Fruit fly (Drosophila melanogaster) whole organism, embryonic: Measurements from ENCODE around the gene CG43318.

Experiments
- BEAF-32 ChIP-seq: fragments of 200-800 bp; sonication (Bioruptor generic); optimal IDR thresholded peaks from 3 replicates; lab custom pipeline; 2017; ENCODE audit warnings: missing biosample characterization, missing genetic modification characterization, mild to moderate bottlenecking, moderate library complexity, missing genetic modification reagents
- CG10462 ChIP-seq: fragments of 200-800 bp; sonication (Bioruptor generic); optimal IDR thresholded peaks from 2 replicates; lab custom pipeline; 2016; ENCODE audit warnings: missing biosample characterization, missing genetic modification characterization
- CG13287 ChIP-seq: fragments of 200-800 bp; sonication (Bioruptor generic); IDR thresholded peaks from 2 replicates; pipeline ENCODE4 v1.3.6; 2022; ENCODE audit warnings: missing biosample characterization, missing genetic modification characterization; ENCODE audit not compliant: partially characterized antibody
- CG14860 ChIP-seq: fragments of 200-800 bp; sonication (Bioruptor generic); IDR thresholded peaks from 3 replicates; pipeline ENCODE4 v1.3.6; 2022; ENCODE audit warnings: missing biosample characterization, missing genetic modification characterization; ENCODE audit not compliant: partially characterized antibody
- CG15269 ChIP-seq: fragments of 200-800 bp; sonication (Bioruptor generic); optimal IDR thresholded peaks from 2 replicates; lab custom pipeline; 2018; ENCODE audit warnings: missing biosample characterization, mild to moderate bottlenecking, missing genetic modification characterization, moderate library complexity
- CG3838 ChIP-seq: fragments of 200-800 bp; sonication (Bioruptor generic); optimal IDR thresholded peaks from 3 replicates; lab custom pipeline; 2016; ENCODE audit warnings: missing biosample characterization, missing genetic modification characterization
- CG6791 ChIP-seq: fragments of 200-800 bp; sonication (Bioruptor generic); IDR thresholded peaks from 3 replicates; pipeline ENCODE4 v1.3.6; 2022; ENCODE audit warnings: missing biosample characterization, missing genetic modification characterization; ENCODE audit not compliant: partially characterized antibody
- CG8388 ChIP-seq: fragments of 200-800 bp; sonication (Bioruptor generic); optimal IDR thresholded peaks from 2 replicates; lab custom pipeline; 2019; ENCODE audit warnings: missing biosample characterization, mild to moderate bottlenecking, missing genetic modification characterization, moderate library complexity
- CG8478 ChIP-seq: fragments of >200 bp; optimal IDR thresholded peaks from 2 replicates; lab custom pipeline; 2018
- D ChIP-seq, 2 experiments: fragments of 200-800 bp in 1 of 2; fragments of >200 bp in 1 of 2; sonication (Bioruptor generic) in 1 of 2; optimal IDR thresholded peaks; 2 replicates in 1 of 2; 3 replicates in 1 of 2; lab custom pipeline; 2017; ENCODE audit warnings: mild to moderate bottlenecking in 1 of 2, missing biosample characterization in 1 of 2, missing genetic modification characterization in 1 of 2, missing genetic modification reagents in 1 of 2
- Doc3 ChIP-seq: fragments of 200-800 bp; sonication (Bioruptor generic); IDR thresholded peaks from 3 replicates; pipeline ENCODE4 v1.3.6; 2022; ENCODE audit warnings: missing biosample characterization, missing genetic modification characterization; ENCODE audit not compliant: partially characterized antibody
- Dp ChIP-seq: fragments of 200-800 bp; sonication (Bioruptor generic); optimal IDR thresholded peaks from 2 replicates; lab custom pipeline; 2018; ENCODE audit warnings: missing biosample characterization, mild to moderate bottlenecking, missing genetic modification characterization, moderate library complexity
- Dref ChIP-seq: fragments of 200-800 bp; sonication (Bioruptor generic); IDR thresholded peaks from 2 replicates; pipeline ENCODE4 v1.3.6; 2022; ENCODE audit warnings: missing biosample characterization, missing genetic modification characterization
- E2f1 ChIP-seq: fragments of 200-800 bp; sonication (Bioruptor generic); IDR thresholded peaks from 2 replicates; pipeline ENCODE4 v1.3.6; 2022; ENCODE audit warnings: missing biosample characterization, missing genetic modification characterization
- E2f2 ChIP-seq: fragments of 200-800 bp; sonication (Bioruptor generic); IDR thresholded peaks from 2 replicates; pipeline ENCODE4 v1.3.6; 2022; ENCODE audit warnings: missing biosample characterization, missing genetic modification characterization
- HLH4C ChIP-seq: fragments of 200-800 bp; sonication (Bioruptor generic); IDR thresholded peaks from 3 replicates; pipeline ENCODE4 v1.3.6; 2022; ENCODE audit warnings: missing biosample characterization, missing genetic modification characterization; ENCODE audit not compliant: partially characterized antibody
- Hand ChIP-seq: fragments of 200-800 bp; sonication (Bioruptor generic); optimal IDR thresholded peaks from 2 replicates; lab custom pipeline; 2017; ENCODE audit warnings: mild to moderate bottlenecking, missing biosample characterization, missing genetic modification reagents, missing genetic modification characterization
- Hmr ChIP-seq: fragments of 200-800 bp; sonication (Bioruptor generic); optimal IDR thresholded peaks from 3 replicates; lab custom pipeline; 2017; ENCODE audit warnings: mild to moderate bottlenecking, missing biosample characterization, missing genetic modification reagents, missing genetic modification characterization
- Hsf ChIP-seq: fragments of 200-800 bp; sonication (Bioruptor generic); optimal IDR thresholded peaks from 3 replicates; lab custom pipeline; 2016; ENCODE audit warnings: missing biosample characterization, missing genetic modification characterization
- Kr ChIP-seq: fragments of 200-800 bp; sonication (Bioruptor generic); optimal IDR thresholded peaks from 2 replicates; lab custom pipeline; 2017; ENCODE audit warnings: missing biosample characterization, mild to moderate bottlenecking, missing genetic modification characterization
- MBD-R2 ChIP-seq: fragments of 200-800 bp; sonication (Bioruptor generic); IDR thresholded peaks from 2 replicates; pipeline ENCODE4 v1.3.6; 2022; ENCODE audit warnings: missing biosample characterization, missing genetic modification characterization
- Nf-YB ChIP-seq: fragments of 200-800 bp; sonication (Bioruptor generic); optimal IDR thresholded peaks from 3 replicates; lab custom pipeline; 2019; ENCODE audit warnings: missing biosample characterization, mild to moderate bottlenecking, missing genetic modification characterization, moderate library complexity
- Sin3A ChIP-seq: fragments of >200 bp; optimal IDR thresholded peaks from 2 replicates; lab custom pipeline; 2018
- Sox100B ChIP-seq: fragments of 200-800 bp; sonication (Bioruptor generic); optimal IDR thresholded peaks from 3 replicates; lab custom pipeline; 2018; ENCODE audit warnings: missing biosample characterization, mild to moderate bottlenecking, missing genetic modification characterization
- Stat92E ChIP-seq, 3 experiments: fragments of >200 bp in 2 of 3; fragments of 200-800 bp in 1 of 3; sonication (Bioruptor generic) in 1 of 3; optimal IDR thresholded peaks; 2 replicates each; lab custom pipeline; 2017 to 2019; ENCODE audit warnings: missing biosample characterization in 3 of 3, missing genetic modification characterization in 3 of 3, mild to moderate bottlenecking in 1 of 3, moderate library complexity in 1 of 3
- Vsx1 ChIP-seq: fragments of 200-800 bp; sonication (Bioruptor generic); optimal IDR thresholded peaks from 2 replicates; lab custom pipeline; 2017; ENCODE audit warnings: missing biosample characterization, mild to moderate bottlenecking, missing genetic modification characterization, missing genetic modification reagents
- bowl ChIP-seq: fragments of 200-800 bp; sonication (Bioruptor generic); IDR thresholded peaks from 2 replicates; pipeline ENCODE4 v1.3.6; 2022; ENCODE audit warnings: missing biosample characterization, missing genetic modification characterization
- chinmo ChIP-seq: fragments of 200-800 bp; sonication (Bioruptor generic); IDR thresholded peaks from 4 replicates; pipeline ENCODE4 v1.3.6; 2022; ENCODE audit warnings: missing biosample characterization, missing genetic modification characterization; ENCODE audit not compliant: partially characterized antibody
- ci ChIP-seq: fragments of 200-800 bp; sonication (Bioruptor generic); IDR thresholded peaks from 3 replicates; pipeline ENCODE4 v1.3.6; 2022; ENCODE audit warnings: missing biosample characterization, missing genetic modification characterization
- dati ChIP-seq: fragments of 200-800 bp; sonication (Bioruptor generic); IDR thresholded peaks from 2 replicates; pipeline ENCODE4 v1.3.6; 2022; ENCODE audit warnings: missing biosample characterization, missing genetic modification characterization
- fd96Cb ChIP-seq: fragments of 200-800 bp; sonication (Bioruptor generic); optimal IDR thresholded peaks from 2 replicates; lab custom pipeline; 2018; ENCODE audit warnings: missing biosample characterization, mild to moderate bottlenecking, missing genetic modification characterization, moderate library complexity
- gce ChIP-seq: fragments of 200-800 bp; sonication (Bioruptor generic); IDR thresholded peaks from 3 replicates; pipeline ENCODE4 v1.3.6; 2022; ENCODE audit warnings: missing biosample characterization, missing genetic modification characterization
- gcm ChIP-seq: fragments of 200-800 bp; sonication (Bioruptor generic); optimal IDR thresholded peaks from 2 replicates; lab custom pipeline; 2019; ENCODE audit warnings: missing biosample characterization, mild to moderate bottlenecking, missing genetic modification characterization, moderate library complexity
- her ChIP-seq: fragments of 200-800 bp; sonication (Bioruptor generic); optimal IDR thresholded peaks from 2 replicates; lab custom pipeline; 2016; ENCODE audit warnings: missing biosample characterization, missing genetic modification characterization
- hkb ChIP-seq, 2 experiments: fragments of 200-800 bp in 1 of 2; fragments of >200 bp in 1 of 2; sonication (Bioruptor generic) in 1 of 2; IDR thresholded peaks in 1 of 2; optimal IDR thresholded peaks in 1 of 2; 2 replicates each; pipeline versions ENCODE4 v1.3.6 to Lab custom; 2017 to 2022; ENCODE audit warnings: missing biosample characterization in 1 of 2, missing genetic modification characterization in 1 of 2
- inv ChIP-seq: fragments of 200-800 bp; sonication (Bioruptor generic); IDR thresholded peaks from 2 replicates; pipeline ENCODE4 v1.3.6; 2022; ENCODE audit warnings: missing biosample characterization, missing genetic modification characterization; ENCODE audit not compliant: partially characterized antibody
- jigr1 ChIP-seq: fragments of 200-800 bp; sonication (Bioruptor generic); IDR thresholded peaks from 3 replicates; pipeline ENCODE4 v1.3.6; 2022; ENCODE audit warnings: missing biosample characterization, missing genetic modification characterization
- kah ChIP-seq: fragments of 200-800 bp; sonication (Bioruptor generic); optimal IDR thresholded peaks from 2 replicates; lab custom pipeline; 2018; ENCODE audit warnings: missing biosample characterization, mild to moderate bottlenecking, missing genetic modification characterization
- ken ChIP-seq: fragments of 200-800 bp; sonication (Bioruptor generic); IDR thresholded peaks from 3 replicates; pipeline ENCODE4 v1.3.6; 2022; ENCODE audit warnings: missing biosample characterization, missing genetic modification characterization
- knrl ChIP-seq: fragments of 200-800 bp; sonication (Bioruptor generic); IDR thresholded peaks from 3 replicates; pipeline ENCODE4 v1.3.6; 2022; ENCODE audit warnings: missing biosample characterization, missing genetic modification characterization; ENCODE audit not compliant: partially characterized antibody
- odd ChIP-seq: fragments of 200-800 bp; sonication (Bioruptor generic); optimal IDR thresholded peaks from 2 replicates; lab custom pipeline; 2017; ENCODE audit warnings: missing biosample characterization, mild to moderate bottlenecking, missing genetic modification characterization
- pan ChIP-seq, 4 experiments: fragments of >200 bp in 3 of 4; fragments of 200-800 bp in 1 of 4; sonication (Bioruptor generic) in 1 of 4; optimal IDR thresholded peaks in 3 of 4; IDR thresholded peaks in 1 of 4; 2 replicates each; pipeline versions ENCODE4 v1.3.6 to Lab custom; 2017 to 2022; ENCODE audit warnings: missing biosample characterization in 2 of 4, missing genetic modification characterization in 2 of 4, mixed read lengths in 1 of 4
- sens ChIP-seq: fragments of 200-800 bp; sonication (Bioruptor generic); peaks from one replicate; lab custom pipeline; 2016; ENCODE audit warnings: missing biosample characterization, missing genetic modification characterization
- sna ChIP-seq: fragments of 200-800 bp; sonication (Bioruptor generic); IDR thresholded peaks from 2 replicates; pipeline ENCODE4 v1.3.6; 2022; ENCODE audit warnings: missing biosample characterization, missing genetic modification characterization; ENCODE audit not compliant: partially characterized antibody
- tna ChIP-seq: fragments of 200-800 bp; sonication (Bioruptor generic); IDR thresholded peaks from 2 replicates; pipeline ENCODE4 v1.3.6; 2022; ENCODE audit warnings: missing biosample characterization, missing genetic modification characterization; ENCODE audit not compliant: partially characterized antibody
- trh ChIP-seq: fragments of 200-800 bp; sonication (Bioruptor generic); optimal IDR thresholded peaks from 2 replicates; lab custom pipeline; 2016; ENCODE audit warnings: missing biosample characterization, missing genetic modification characterization
- vnd ChIP-seq: fragments of 200-800 bp; sonication (Bioruptor generic); IDR thresholded peaks from 3 replicates; pipeline ENCODE4 v1.3.6; 2022; ENCODE audit warnings: missing biosample characterization, missing genetic modification characterization; ENCODE audit not compliant: partially characterized antibody
- zen ChIP-seq: fragments of 200-800 bp; sonication (Bioruptor generic); optimal IDR thresholded peaks from 3 replicates; lab custom pipeline; 2018; ENCODE audit warnings: missing biosample characterization, mild to moderate bottlenecking, missing genetic modification characterization, moderate library complexity

CG43318 gene

dm6 chr3R:15832525-15832924 is 707 bp downstream of the CG43318 start, which contains the start of gene rec:
rec (minus strand) TSS chr3R:15832632.
- TF ChIP-seq CG13287 (GFP tag; lab: Robert Waterston, UW) (peak; percentile 74), ken (GFP tag; lab: Robert Waterston, UW) (no peak), dati (GFP tag; lab: Robert Waterston, UW) (no peak), pan (optimal IDR thresholded peaks at IDR 0.05; lab: Kevin White, UChicago) (no peak), pan (GFP tag; optimal IDR thresholded peaks at IDR 0.05 in 1 of 2, IDR thresholded peaks at IDR 0.05 in 1 of 2) (no peak), fd96Cb (tag; lab: Kevin White, UChicago) (no peak), Nf-YB (GFP tag; lab: Kevin White, UChicago) (no peak), gcm (no peak), bowl (GFP tag; lab: Robert Waterston, UW) (no peak), zen (tag; lab: Kevin White, UChicago) (no peak), Hand (no peak), Sox100B (GFP tag; lab: Kevin White, UChicago) (no peak), Sin3A (lab: Kevin White, UChicago) (peak; percentile 17), Kr (GFP tag; lab: Kevin White, UChicago) (no peak), D (optimal IDR thresholded peaks at IDR 0.05; lab: Kevin White, UChicago) (no peak), D (GFP tag; optimal IDR thresholded peaks at IDR 0.05; lab: Kevin White, UChicago) (no peak), tna (GFP tag; lab: Robert Waterston, UW) (no peak), CG10462 (GFP tag; lab: Kevin White, UChicago) (no peak), Dref (GFP tag; lab: Robert Waterston, UW) (peak; percentile 52), sna (GFP tag; lab: Robert Waterston, UW) (peak; percentile 58; the same call in 1 of the 2 replicates), BEAF-32 (GFP tag; lab: Kevin White, UChicago) (peak; percentile 60), Hmr (no peak), CG14860 (peak; percentile 41; the same call in 1 of the 3 replicates), inv (GFP tag; lab: Robert Waterston, UW) (0 out of 2 replicates have a peak, but pooled peaks have one; percentile 7), Stat92E (GFP tag; optimal IDR thresholded peaks at IDR 0.05; lab: Kevin White, UChicago) (no peak), CG6791 (GFP tag; lab: Robert Waterston, UW) (no peak), trh (GFP tag; lab: Kevin White, UChicago) (no peak), jigr1 (no peak), her (GFP tag; lab: Kevin White, UChicago) (no peak), ci (GFP tag; lab: Robert Waterston, UW) (no peak), CG8478 (no peak), Doc3 (GFP tag; lab: Robert Waterston, UW) (peak; percentile 52; the same call in 1 of the 3 replicates), Hsf (GFP tag; lab: Kevin White, UChicago) (no peak), knrl (peak; percentile 66; the same call in 2 of the 3 replicates), MBD-R2 (GFP tag; lab: Robert Waterston, UW) (peak; percentile 33), sens (GFP tag; lab: Kevin White, UChicago) (peak; percentile 17), E2f2 (GFP tag; lab: Robert Waterston, UW) (peak; percentile 70), gce (GFP tag; lab: Robert Waterston, UW) (no peak), kah (no peak), odd (GFP tag; lab: Kevin White, UChicago) (no peak), Vsx1 (GFP tag; lab: Kevin White, UChicago) (no peak), vnd (0 out of 3 replicates have a peak, but pooled peaks have one; percentile 31), E2f1 (GFP tag; lab: Robert Waterston, UW) (no peak), CG15269 (tag; lab: Kevin White, UChicago) (no peak), Dp (GFP tag; lab: Kevin White, UChicago) (peak; percentile 54), chinmo (GFP tag; lab: Robert Waterston, UW) (0 out of 4 replicates have a peak, but pooled peaks have one; percentile 42), CG3838 (no peak), hkb (optimal IDR thresholded peaks at IDR 0.05; lab: Kevin White, UChicago) (no peak), hkb (GFP tag; IDR thresholded peaks at IDR 0.05; lab: Robert Waterston, UW) (no peak), CG8388 (GFP tag; lab: Kevin White, UChicago) (no peak), HLH4C (peak; percentile 57; the same call in 2 of the 3 replicates)
